Fruit fly (Drosophila melanogaster): ENCODE results near the gene CG2656.

The CG2656 gene

dm6 chr3R:7188697-7189096, 44.2 kb downstream of the CG2656 start:
- TF ChIP-seq CG17801 (GFP tag; optimal IDR thresholded peaks at IDR 0.05; ENCODE audit: partially characterized antibody), result no peak

dm6 chr3R:7199849-7200248, 55.3 kb downstream of the CG2656 start:
- no peak for TF ChIP-seq CG17801 (GFP tag; optimal IDR thresholded peaks at IDR 0.05; ENCODE audit: partially characterized antibody)

- no peak for TF ChIP-seq CG17801 (GFP tag; optimal IDR thresholded peaks at IDR 0.05; ENCODE audit: partially characterized antibody)
These were observed 56.1 kb downstream of the CG2656 start, which contains the start of gene CG14609 for dm6 chr3R:7200670-7201069. TSS of gene CG14609 (plus strand) at chr3R:7200970.

All from ovary, adult (tissue).